Worm (Caenorhabditis elegans) whole organism, L1 larva: ENCODE results near the gene T01B6.1.
A peak's percentile ranks its signal among the peaks of the same experiment; 100 is the strongest.

Experiments used
- aly-2 ChIP-seq: fragments of 150-350 bp; optimal IDR thresholded peaks from 2 replicates; lab custom pipeline; 2014; ENCODE audit warnings: missing biosample characterization, missing genetic modification characterization
- ama-1 ChIP-seq: fragments of 150-350 bp; optimal IDR thresholded peaks from 2 replicates; lab custom pipeline; 2014
- blmp-1 ChIP-seq: fragments of 150-350 bp; optimal IDR thresholded peaks from 2 replicates; lab custom pipeline; 2014; ENCODE audit warnings: missing biosample characterization, missing genetic modification characterization
- ceh-8 ChIP-seq: fragments of 200-800 bp; sonication (Bioruptor generic); optimal IDR thresholded peaks from 2 replicates; lab custom pipeline; 2018; ENCODE audit warnings: mild to moderate bottlenecking, missing genetic modification characterization, moderate library complexity, missing compliant biosample characterization
- ces-1 ChIP-seq: fragments of 150-350 bp; optimal IDR thresholded peaks from 2 replicates; lab custom pipeline; 2014; ENCODE audit warnings: missing biosample characterization, missing genetic modification reagents, missing genetic modification characterization
- dpl-1 ChIP-seq, 3 experiments: fragments of 150-350 bp in 2 of 3; sonication (generic microtip) in 1 of 3; optimal IDR thresholded peaks; 2 replicates each; lab custom pipeline; 2014 to 2017; ENCODE audit warnings: missing biosample characterization in 3 of 3, missing genetic modification characterization in 3 of 3, missing genetic modification reagents in 3 of 3
- dsc-1 ChIP-seq: sonication (generic microtip); optimal IDR thresholded peaks from 2 replicates; lab custom pipeline; 2016; ENCODE audit warnings: mild to moderate bottlenecking, missing genetic modification characterization, missing compliant biosample characterization
- efl-1 ChIP-seq, 4 experiments: fragments of 150-350 bp; optimal IDR thresholded peaks in 3 of 4; peaks in 1 of 4; 1 replicate in 1 of 4; 2 replicates in 3 of 4; lab custom pipeline; 2014; ENCODE audit warnings: missing biosample characterization in 2 of 4, missing genetic modification characterization in 2 of 4, missing genetic modification reagents in 2 of 4
- efl-3 ChIP-seq: fragments of 200-800 bp; sonication (Bioruptor generic); optimal IDR thresholded peaks from 2 replicates; lab custom pipeline; 2018; ENCODE audit warnings: mild to moderate bottlenecking, missing genetic modification characterization, missing compliant biosample characterization
- egl-13 ChIP-seq: sonication (generic microtip); optimal IDR thresholded peaks from 2 replicates; lab custom pipeline; 2016; ENCODE audit warnings: missing genotype, missing genetic modification reagents, missing genetic modification characterization, missing compliant biosample characterization
- elt-2 ChIP-seq: sonication (generic microtip); optimal IDR thresholded peaks from 2 replicates; lab custom pipeline; 2016; ENCODE audit warnings: missing genetic modification characterization, mild to moderate bottlenecking, inconsistent platforms, missing compliant biosample characterization, missing genetic modification reagents
- elt-3 ChIP-seq, 6 experiments: fragments of 150-350 bp in 1 of 6; sonication (generic microtip); optimal IDR thresholded peaks; 2 replicates each; lab custom pipeline; 2017 to 2018; ENCODE audit warnings: missing biosample characterization in 6 of 6, missing genetic modification characterization in 6 of 6, inconsistent platforms in 1 of 6
- ets-5 ChIP-seq: fragments of 200-800 bp; sonication (Bioruptor generic); IDR thresholded peaks from 2 replicates; pipeline ENCODE4 v1.3.6; 2022; ENCODE audit warnings: missing genetic modification characterization, missing compliant biosample characterization
- fkh-10 ChIP-seq: sonication (generic microtip); optimal IDR thresholded peaks from 2 replicates; lab custom pipeline; 2017; ENCODE audit warnings: missing biosample characterization, missing genetic modification reagents, missing genetic modification characterization
- fkh-4 ChIP-seq: sonication (generic microtip); optimal IDR thresholded peaks from 2 replicates; lab custom pipeline; 2016; ENCODE audit warnings: missing compliant biosample characterization, missing genetic modification characterization, borderline replicate concordance
- fkh-8 ChIP-seq: sonication (generic microtip); optimal IDR thresholded peaks from 2 replicates; lab custom pipeline; 2016; ENCODE audit warnings: mild to moderate bottlenecking, missing genetic modification characterization, missing compliant biosample characterization
- grh-1 ChIP-seq: fragments of 200-800 bp; sonication (Bioruptor generic); IDR thresholded peaks from 2 replicates; pipeline ENCODE4 v1.3.6; 2022; ENCODE audit warnings: missing genetic modification reagents, missing genetic modification characterization, missing compliant biosample characterization
- hlh-17 ChIP-seq: fragments of 200-800 bp; sonication (Bioruptor generic); optimal IDR thresholded peaks from 2 replicates; lab custom pipeline; 2018; ENCODE audit warnings: missing genetic modification characterization, mild to moderate bottlenecking, missing compliant biosample characterization, moderate library complexity, borderline replicate concordance
- hlh-4 ChIP-seq: sonication (generic microtip); optimal IDR thresholded peaks from 2 replicates; lab custom pipeline; 2016; ENCODE audit warnings: mild to moderate bottlenecking, missing genetic modification characterization, missing compliant biosample characterization
- irx-1 ChIP-seq: sonication (generic microtip); optimal IDR thresholded peaks from 2 replicates; lab custom pipeline; 2016; ENCODE audit warnings: missing genetic modification characterization, missing compliant biosample characterization
- isw-1 ChIP-seq: fragments of 200-800 bp; sonication (Bioruptor generic); IDR thresholded peaks from 2 replicates; pipeline ENCODE4 v1.3.6; 2022; ENCODE audit warnings: missing genetic modification characterization, missing compliant biosample characterization
- jun-1 ChIP-seq: fragments of 150-350 bp; optimal IDR thresholded peaks from 2 replicates; lab custom pipeline; 2014; ENCODE audit warnings: missing biosample characterization, missing genetic modification reagents, missing genetic modification characterization
- lin-14 ChIP-seq: fragments of 200-800 bp; sonication (Bioruptor generic); optimal IDR thresholded peaks from 2 replicates; lab custom pipeline; 2018; ENCODE audit warnings: mild to moderate bottlenecking, missing genetic modification characterization, moderate library complexity, missing compliant biosample characterization
- lin-15B ChIP-seq: fragments of 150-350 bp; sonication (generic microtip); optimal IDR thresholded peaks from 3 replicates; lab custom pipeline; 2014; ENCODE audit warnings: missing biosample characterization, missing genetic modification characterization
- lin-35 ChIP-seq, 2 experiments: fragments of 150-350 bp; optimal IDR thresholded peaks; 2 replicates each; lab custom pipeline; 2014; ENCODE audit warnings: missing biosample characterization in 2 of 2, missing genetic modification characterization in 2 of 2, missing genetic modification reagents in 2 of 2
- lin-39 ChIP-seq: fragments of 150-350 bp; optimal IDR thresholded peaks from 2 replicates; lab custom pipeline; 2014; ENCODE audit warnings: missing biosample characterization, missing genetic modification reagents, missing genetic modification characterization
- lsy-2 ChIP-seq, 2 experiments: fragments of 150-350 bp; optimal IDR thresholded peaks; 2 replicates each; lab custom pipeline; 2014; ENCODE audit warnings: missing biosample characterization in 2 of 2, missing genetic modification characterization in 2 of 2
- mdl-1 ChIP-seq, 2 experiments: fragments of 150-350 bp; optimal IDR thresholded peaks; 2 replicates each; lab custom pipeline; 2014 to 2017; ENCODE audit warnings: missing biosample characterization in 2 of 2, missing genetic modification characterization in 2 of 2, inconsistent platforms in 1 of 2
- nhr-19 ChIP-seq: fragments of 200-800 bp; sonication (Bioruptor generic); conservative IDR thresholded peaks from 2 replicates; pipeline ENCODE4 v1.3.6; 2022; ENCODE audit warnings: missing genetic modification characterization, missing compliant biosample characterization
- nhr-20 ChIP-seq: sonication (generic microtip); optimal IDR thresholded peaks from 2 replicates; lab custom pipeline; 2016; ENCODE audit warnings: mild to moderate bottlenecking, missing genetic modification characterization, missing compliant biosample characterization
- nhr-237 ChIP-seq: fragments of 150-350 bp; optimal IDR thresholded peaks from 2 replicates; lab custom pipeline; 2014; ENCODE audit warnings: missing biosample characterization, missing genetic modification characterization
- nhr-71 ChIP-seq: sonication (generic microtip); optimal IDR thresholded peaks from 2 replicates; lab custom pipeline; 2016; ENCODE audit warnings: mild to moderate bottlenecking, missing genetic modification characterization, moderate library complexity, missing compliant biosample characterization
- nhr-76 ChIP-seq: sonication (generic microtip); optimal IDR thresholded peaks from 2 replicates; lab custom pipeline; 2017; ENCODE audit warnings: missing biosample characterization, missing genetic modification characterization
- nhr-77 ChIP-seq: fragments of 150-350 bp; optimal IDR thresholded peaks from 2 replicates; lab custom pipeline; 2014; ENCODE audit warnings: missing biosample characterization, missing genetic modification characterization
- nhr-90 ChIP-seq: sonication (generic microtip); optimal IDR thresholded peaks from 2 replicates; lab custom pipeline; 2016; ENCODE audit warnings: mild to moderate bottlenecking, missing genetic modification characterization, missing compliant biosample characterization; ENCODE audit not compliant: poor library complexity
- pax-3 ChIP-seq: fragments of 200-800 bp; sonication (Bioruptor generic); optimal IDR thresholded peaks from 2 replicates; lab custom pipeline; 2018; ENCODE audit warnings: mild to moderate bottlenecking, missing genetic modification characterization, moderate library complexity, missing compliant biosample characterization
- snu-23 ChIP-seq: sonication (generic microtip); optimal IDR thresholded peaks from 2 replicates; lab custom pipeline; 2016; ENCODE audit warnings: missing genetic modification characterization, missing compliant biosample characterization
- sox-4 ChIP-seq: sonication (generic microtip); optimal IDR thresholded peaks from 2 replicates; lab custom pipeline; 2016; ENCODE audit warnings: missing genetic modification characterization, missing compliant biosample characterization
- sup-37 ChIP-seq: fragments of 200-800 bp; sonication (Bioruptor generic); optimal IDR thresholded peaks from 2 replicates; lab custom pipeline; 2018; ENCODE audit warnings: mild to moderate bottlenecking, missing genetic modification characterization, missing compliant biosample characterization
- swsn-7 ChIP-seq: sonication (generic microtip); optimal IDR thresholded peaks from 2 replicates; lab custom pipeline; 2016; ENCODE audit warnings: missing genetic modification characterization, missing compliant biosample characterization
- unc-86 ChIP-seq: sonication (generic microtip); optimal IDR thresholded peaks from 2 replicates; lab custom pipeline; 2016; ENCODE audit warnings: missing genetic modification characterization, missing compliant biosample characterization
- unc-98 ChIP-seq: fragments of 200-800 bp; sonication (Bioruptor generic); IDR thresholded peaks from 2 replicates; pipeline ENCODE4 v1.3.6; 2022; ENCODE audit warnings: missing genetic modification characterization, missing compliant biosample characterization
- vab-15 ChIP-seq: sonication (generic microtip); optimal IDR thresholded peaks from 2 replicates; lab custom pipeline; 2017; ENCODE audit warnings: missing genotype, mild to moderate bottlenecking, missing genetic modification characterization, missing compliant biosample characterization
- xbp-1 ChIP-seq: sonication (generic microtip); optimal IDR thresholded peaks from 2 replicates; lab custom pipeline; 2016; ENCODE audit warnings: missing genetic modification characterization, missing compliant biosample characterization
- ztf-11 ChIP-seq, 2 experiments: sonication (generic microtip); optimal IDR thresholded peaks; 2 replicates each; lab custom pipeline; 2016 to 2017; ENCODE audit warnings: missing genetic modification characterization in 2 of 2, missing biosample characterization in 1 of 2, missing compliant biosample characterization in 1 of 2

T01B6.1 gene

ce11 chrX:2368042-2368814, 32.7 kb downstream of the T01B6.1 start (continued):
- TF ChIP-seq nhr-237 (no peak), unc-86 (no peak), lsy-2 (tag; optimal IDR thresholded peaks at IDR 0.05; lab: Kevin White, UChicago) (peak in 1 of 2 experiments; percentile 8), blmp-1 (tag; lab: Kevin White, UChicago) (peak; percentile 93), lin-15B (no peak), xbp-1 (tag; lab: Kevin White, UChicago) (no peak), unc-98 (no peak), nhr-19 (no peak), grh-1 (GFP tag; lab: Robert Waterston, UW) (peak; percentile 69), nhr-71 (tag; lab: Kevin White, UChicago) (peak; percentile 52), ces-1 (GFP tag; lab: Kevin White, UChicago) (no peak), ztf-11 (tag; optimal IDR thresholded peaks at IDR 0.05; lab: Kevin White, UChicago) (no peak), lin-39 (tag; lab: Kevin White, UChicago) (no peak), mdl-1 (tag; optimal IDR thresholded peaks at IDR 0.05; lab: Kevin White, UChicago) (peak in 1 of 2 experiments; percentile 6), nhr-90 (tag; lab: Kevin White, UChicago) (peak; percentile 24), nhr-77 (no peak), hlh-4 (tag; lab: Kevin White, UChicago) (no peak), isw-1 (no peak), dsc-1 (no peak), nhr-20 (tag; lab: Kevin White, UChicago) (peak; percentile 37), jun-1 (tag; lab: Kevin White, UChicago) (peak; percentile 15), fkh-4 (no peak), lin-14 (peak; percentile 82), ama-1 (lab: Kevin White, UChicago) (no peak), ets-5 (no peak), egl-13 (no peak)

- no peak for TF ChIP-seq efl-3 (GFP tag; lab: Kevin White, UChicago)
- peak; percentile 11 for TF ChIP-seq elt-2 (tag; lab: Kevin White, UChicago)
Observed at ce11 chrX:2369073-2369472, 33.6 kb downstream of the T01B6.1 start.

ce11 chrX:2370655-2371054, 35.2 kb downstream of the T01B6.1 start:
- TF ChIP-seq elt-3 (tag; optimal IDR thresholded peaks at IDR 0.05; lab: Kevin White, UChicago) (no peak), elt-2 (tag; lab: Kevin White, UChicago) (peak; percentile 51), grh-1 (GFP tag; lab: Robert Waterston, UW) (no peak), lin-14 (no peak), dpl-1 (GFP tag; optimal IDR thresholded peaks at IDR 0.05; lab: Kevin White, UChicago) (no peak), snu-23 (GFP tag; lab: Kevin White, UChicago) (no peak)

- TF ChIP-seq nhr-76 (tag; lab: Kevin White, UChicago), result no peak
- no peak for TF ChIP-seq ceh-8 (GFP tag; lab: Kevin White, UChicago)
- TF ChIP-seq lin-35 (GFP tag; optimal IDR thresholded peaks at IDR 0.05; lab: Kevin White, UChicago), result peak in 1 of 2 experiments; percentile 30
- no peak for TF ChIP-seq hlh-17
- TF ChIP-seq fkh-8 (tag; lab: Kevin White, UChicago), result no peak
- TF ChIP-seq irx-1, result no peak
- TF ChIP-seq pax-3 (tag; lab: Kevin White, UChicago), result no peak
- TF ChIP-seq aly-2 (tag; lab: Kevin White, UChicago), result no peak
- no peak for TF ChIP-seq ets-5
- peak; percentile 54 for TF ChIP-seq elt-2 (tag; lab: Kevin White, UChicago)
- TF ChIP-seq grh-1 (GFP tag; lab: Robert Waterston, UW), result no peak
- TF ChIP-seq elt-3 (tag; optimal IDR thresholded peaks at IDR 0.05; lab: Kevin White, UChicago), result peak in 2 of 6 experiments; percentile 9 to 47
- TF ChIP-seq ama-1 (lab: Kevin White, UChicago), result no peak
- no peak for TF ChIP-seq sox-4
- no peak for TF ChIP-seq efl-3 (GFP tag; lab: Kevin White, UChicago)
- no peak for TF ChIP-seq efl-1 (optimal IDR thresholded peaks at IDR 0.05; lab: Kevin White, UChicago)
- TF ChIP-seq efl-1 (GFP tag; optimal IDR thresholded peaks at IDR 0.05 in 1 of 2; lab: Kevin White, UChicago), result no peak
- no peak for TF ChIP-seq fkh-10
- TF ChIP-seq nhr-90 (tag; lab: Kevin White, UChicago), result peak; percentile 10
- TF ChIP-seq sup-37 (GFP tag; lab: Kevin White, UChicago), result no peak
- TF ChIP-seq swsn-7, result no peak
- TF ChIP-seq vab-15, result no peak
- TF ChIP-seq lin-14, result peak; percentile 24
Observed at ce11 chrX:2372134-2372533, 36.6 kb downstream of the T01B6.1 start.
